Fruit fly (Drosophila melanogaster): ENCODE measurements around the gene CG42852.
A peak's percentile ranks its signal among the peaks of the same experiment; 100 is the strongest.

CG42852 gene

DNA sequence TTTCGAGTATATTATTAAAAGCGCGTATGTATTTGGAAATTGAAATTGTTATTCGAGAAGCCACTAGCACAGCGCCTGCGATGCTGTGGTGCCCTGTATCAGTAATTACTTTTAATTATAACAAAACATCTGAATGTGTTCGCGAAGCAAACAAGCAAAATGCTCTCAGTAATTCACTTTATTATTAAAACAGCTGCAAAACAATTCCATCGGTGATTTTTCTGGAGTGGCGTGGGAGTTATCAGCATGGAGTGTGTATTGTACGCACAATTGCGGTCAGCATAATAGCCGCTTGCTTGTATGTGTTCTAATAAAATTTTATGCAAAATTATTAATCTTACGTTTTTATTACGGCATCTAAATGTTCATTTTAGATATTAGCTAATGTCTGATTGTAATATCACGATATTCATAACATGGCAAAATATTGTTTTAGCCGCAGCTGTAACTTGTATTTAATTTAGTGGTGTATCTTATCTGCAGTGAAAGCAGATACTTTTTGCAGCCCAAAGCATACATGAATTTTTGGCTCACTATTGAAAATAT is 27.0 kb downstream of the CG42852 start (continued):
- peak; percentile 85 for TF ChIP-seq CG6792 (GFP tag; optimal IDR thresholded peaks at IDR 0.05)
- TF ChIP-seq CG8319 (GFP tag; optimal IDR thresholded peaks at IDR 0.05) = peak; percentile 81
- TF ChIP-seq achi (GFP tag; optimal IDR thresholded peaks at IDR 0.05) = no peak
- peak; percentile 39 for TF ChIP-seq CG6854 (GFP tag; optimal IDR thresholded peaks at IDR 0.05)
- TF ChIP-seq dac (GFP tag; optimal IDR thresholded peaks at IDR 0.05) = no peak
- peak; percentile 17 for TF ChIP-seq fkh (GFP tag; optimal IDR thresholded peaks at IDR 0.05)
- peak; percentile 75 for TF ChIP-seq CG15336 (GFP tag; IDR thresholded peaks at IDR 0.05)
- TF ChIP-seq CG11294 (GFP tag; IDR thresholded peaks at IDR 0.05) = peak; percentile 60
- no peak for TF ChIP-seq CG32006 (GFP tag; optimal IDR thresholded peaks at IDR 0.05)
- peak; percentile 35 for TF ChIP-seq fd59A (GFP tag; optimal IDR thresholded peaks at IDR 0.05)
- peak; percentile 86 for TF ChIP-seq Hr39 (GFP tag; optimal IDR thresholded peaks at IDR 0.05)
- TF ChIP-seq lz (GFP tag; optimal IDR thresholded peaks at IDR 0.05) = peak; percentile 83
- peak; percentile 93 for TF ChIP-seq esn (GFP tag; optimal IDR thresholded peaks at IDR 0.05)
- peak; percentile 72 for TF ChIP-seq CG8119 (GFP tag; IDR thresholded peaks at IDR 0.05)

- TF ChIP-seq net (GFP tag; optimal IDR thresholded peaks at IDR 0.05) (no peak), vri (GFP tag; optimal IDR thresholded peaks at IDR 0.05) (no peak), Lpt (GFP tag; optimal IDR thresholded peaks at IDR 0.05) (no peak), pdm3 (GFP tag; optimal IDR thresholded peaks at IDR 0.05) (no peak), fkh (GFP tag; optimal IDR thresholded peaks at IDR 0.05) (no peak), fd59A (GFP tag; optimal IDR thresholded peaks at IDR 0.05) (no peak), CG3919 (GFP tag; optimal IDR thresholded peaks at IDR 0.05) (no peak), CG15336 (GFP tag; IDR thresholded peaks at IDR 0.05) (no peak), salr (GFP tag; optimal IDR thresholded peaks at IDR 0.05) (no peak), CG3032 (tag; optimal IDR thresholded peaks at IDR 0.05) (no peak), dsx (GFP tag; optimal IDR thresholded peaks at IDR 0.05; ENCODE audit: poor library complexity, severe bottlenecking) (no peak), Smox (GFP tag; optimal IDR thresholded peaks at IDR 0.05) (no peak), CG1621 (tag; optimal IDR thresholded peaks at IDR 0.05) (no peak), CG10669 (GFP tag; optimal IDR thresholded peaks at IDR 0.05) (no peak), Ets96B (tag; optimal IDR thresholded peaks at IDR 0.05) (no peak), CG32006 (GFP tag; optimal IDR thresholded peaks at IDR 0.05) (no peak), Hr39 (GFP tag; optimal IDR thresholded peaks at IDR 0.05) (no peak), CG6276 (GFP tag; optimal IDR thresholded peaks at IDR 0.05) (no peak), Gug (GFP tag; IDR thresholded peaks at IDR 0.05) (no peak), CG6808 (GFP tag; optimal IDR thresholded peaks at IDR 0.05) (no peak)
Observed at dm6 chr3L:16782789-16783188, 27.5 kb downstream of the CG42852 start, which contains the start of gene CG9706. CG9706 (plus strand) TSS chr3L:16783010.

dm6 chr3L:16786728-16787127 is 31.4 kb downstream of the CG42852 start, which contains the start of gene eIF3e:
eIF3e (minus strand) TSS chr3L:16786941.
- TF ChIP-seq CG11294 (GFP tag; IDR thresholded peaks at IDR 0.05) = no peak
- no peak for TF ChIP-seq Hr4 (GFP tag; optimal IDR thresholded peaks at IDR 0.05)
- TF ChIP-seq CG34406 (GFP tag; optimal IDR thresholded peaks at IDR 0.05) = no peak
- TF ChIP-seq Eip75B (GFP tag; optimal IDR thresholded peaks at IDR 0.05) = no peak
- no peak for TF ChIP-seq OdsH (GFP tag; optimal IDR thresholded peaks at IDR 0.05)
- TF ChIP-seq CG7368 (GFP tag; optimal IDR thresholded peaks at IDR 0.05) = no peak
- no peak for TF ChIP-seq CG6792 (GFP tag; optimal IDR thresholded peaks at IDR 0.05)
- no peak for TF ChIP-seq eg (GFP tag; IDR thresholded peaks at IDR 0.05)
- no peak for TF ChIP-seq CG10631 (GFP tag; optimal IDR thresholded peaks at IDR 0.05)
- no peak for TF ChIP-seq CG8632 (GFP tag; optimal IDR thresholded peaks at IDR 0.05)
- no peak for TF ChIP-seq Ets21C (GFP tag; optimal IDR thresholded peaks at IDR 0.05)
- TF ChIP-seq CG9139 (GFP tag; optimal IDR thresholded peaks at IDR 0.05) = no peak
- TF ChIP-seq CG11762 (GFP tag; optimal IDR thresholded peaks at IDR 0.05; ENCODE audit: insufficient read depth) = no peak
- no peak for TF ChIP-seq Lpt (GFP tag; optimal IDR thresholded peaks at IDR 0.05)
- no peak for TF ChIP-seq CG6808 (GFP tag; optimal IDR thresholded peaks at IDR 0.05)
- no peak for TF ChIP-seq spab (GFP tag; optimal IDR thresholded peaks at IDR 0.05)
- TF ChIP-seq lz (GFP tag; optimal IDR thresholded peaks at IDR 0.05) = no peak
- no peak for TF ChIP-seq CG32006 (GFP tag; optimal IDR thresholded peaks at IDR 0.05)
